Worm (Caenorhabditis elegans) whole organism, L4 larva: Measurements from ENCODE around the gene Y53F4B.9.

Experiments
- F26F4.8 ChIP-seq: fragments of 200-800 bp; sonication (Bioruptor generic); conservative IDR thresholded peaks from 2 replicates; pipeline ENCODE4 v1.3.6; 2022; ENCODE audit warnings: missing genetic modification characterization, missing compliant biosample characterization
- F49E8.2 ChIP-seq: sonication (generic microtip); optimal IDR thresholded peaks from 2 replicates; lab custom pipeline; 2016; ENCODE audit warnings: missing compliant biosample characterization, mild to moderate bottlenecking, missing genetic modification characterization, borderline replicate concordance
- T26A8.4 ChIP-seq: fragments of 200-800 bp; sonication (Bioruptor generic); IDR thresholded peaks from 2 replicates; pipeline ENCODE4 v1.3.6; 2022; ENCODE audit warnings: missing genetic modification characterization, missing compliant biosample characterization
- Y105C5A.15 ChIP-seq: fragments of 200-800 bp; sonication (Bioruptor generic); IDR thresholded peaks from 2 replicates; pipeline ENCODE4 v1.3.6; 2022; ENCODE audit warnings: missing genetic modification characterization, missing compliant biosample characterization
- Y48G9A.11 ChIP-seq: fragments of 200-800 bp; sonication (Bioruptor generic); IDR thresholded peaks from 2 replicates; pipeline ENCODE4 v1.3.6; 2022; ENCODE audit warnings: missing genetic modification reagents, missing genetic modification characterization, missing compliant biosample characterization
- Y5F2A.4 ChIP-seq: fragments of 200-800 bp; sonication (Bioruptor generic); optimal IDR thresholded peaks from 2 replicates; lab custom pipeline; 2018; ENCODE audit warnings: mild to moderate bottlenecking, missing genetic modification characterization, missing compliant biosample characterization
- aha-1 ChIP-seq: fragments of 150-350 bp; peaks from one replicate; lab custom pipeline; 2014; ENCODE audit warnings: missing biosample characterization, missing genetic modification characterization
- ama-1 ChIP-seq: fragments of 150-350 bp; optimal IDR thresholded peaks from 2 replicates; lab custom pipeline; 2014; ENCODE audit warnings: inconsistent platforms, mixed read lengths
- arid-1 ChIP-seq: fragments of 200-800 bp; sonication (Bioruptor generic); conservative IDR thresholded peaks from 2 replicates; pipeline ENCODE4 v1.3.6; 2022; ENCODE audit warnings: missing genetic modification reagents, missing genetic modification characterization, missing compliant biosample characterization
- ceh-20 ChIP-seq: fragments of 200-800 bp; sonication (Bioruptor generic); IDR thresholded peaks from 2 replicates; pipeline ENCODE4 v1.3.6; 2022; ENCODE audit warnings: missing genetic modification reagents, missing genetic modification characterization, missing compliant biosample characterization
- ceh-44 ChIP-seq: fragments of 200-800 bp; sonication (Bioruptor generic); IDR thresholded peaks from 2 replicates; pipeline ENCODE4 v1.3.6; 2022; ENCODE audit warnings: missing genetic modification reagents, missing genetic modification characterization, missing compliant biosample characterization
- ceh-82 ChIP-seq: sonication (generic microtip); optimal IDR thresholded peaks from 2 replicates; lab custom pipeline; 2017; ENCODE audit warnings: missing biosample characterization, missing genetic modification characterization
- ces-1 ChIP-seq: fragments of 150-350 bp; sonication (generic microtip); optimal IDR thresholded peaks from 4 replicates; lab custom pipeline; 2014; ENCODE audit warnings: missing biosample characterization, missing genetic modification reagents, missing genetic modification characterization
- daf-12 ChIP-seq: fragments of 150-350 bp; optimal IDR thresholded peaks from 2 replicates; lab custom pipeline; 2014; ENCODE audit warnings: missing biosample characterization, missing genetic modification reagents, missing genetic modification characterization
- daf-19 ChIP-seq: fragments of 200-800 bp; sonication (Bioruptor generic); conservative IDR thresholded peaks from 2 replicates; pipeline ENCODE4 v1.3.6; 2022; ENCODE audit warnings: missing genetic modification characterization, missing compliant biosample characterization
- dmd-6 ChIP-seq: fragments of 200-800 bp; sonication (Bioruptor generic); IDR thresholded peaks from 2 replicates; pipeline ENCODE4 v1.3.6; 2022; ENCODE audit warnings: missing genetic modification reagents, missing genetic modification characterization, missing compliant biosample characterization
- dmd-9 ChIP-seq: fragments of 200-800 bp; sonication (Bioruptor generic); IDR thresholded peaks from 2 replicates; pipeline ENCODE4 v1.3.6; 2022; ENCODE audit warnings: missing genetic modification reagents, missing genetic modification characterization, missing compliant biosample characterization
- dpl-1 ChIP-seq: fragments of 150-350 bp; optimal IDR thresholded peaks from 2 replicates; lab custom pipeline; 2014; ENCODE audit warnings: missing biosample characterization, missing genetic modification reagents, missing genetic modification characterization
- duxl-1 ChIP-seq: sonication (generic microtip); optimal IDR thresholded peaks from 2 replicates; lab custom pipeline; 2016; ENCODE audit warnings: mild to moderate bottlenecking, missing genetic modification characterization, moderate library complexity, missing compliant biosample characterization; ENCODE audit not compliant: poor library complexity
- egl-27 ChIP-seq: sonication (generic microtip); optimal IDR thresholded peaks from 3 replicates; lab custom pipeline; 2017; ENCODE audit warnings: missing biosample characterization, missing genetic modification reagents, missing genetic modification characterization
- fkh-10 ChIP-seq: fragments of 150-350 bp; optimal IDR thresholded peaks from 2 replicates; lab custom pipeline; 2014; ENCODE audit warnings: missing biosample characterization, missing genetic modification reagents, missing genetic modification characterization
- hif-1 ChIP-seq, 2 experiments: sonication (generic microtip); optimal IDR thresholded peaks; 2 replicates each; lab custom pipeline; 2016 to 2017; ENCODE audit warnings: missing compliant biosample characterization in 2 of 2, missing genetic modification characterization in 2 of 2, missing genetic modification reagents in 2 of 2, missing genotype in 2 of 2, mild to moderate bottlenecking in 1 of 2
- hlh-30 ChIP-seq: sonication (generic microtip); optimal IDR thresholded peaks from 2 replicates; lab custom pipeline; 2017; ENCODE audit warnings: antibody characterized with exemption, mild to moderate bottlenecking, missing genetic modification characterization, missing compliant biosample characterization; ENCODE audit not compliant: insufficient read depth
- lin-13 ChIP-seq: fragments of 150-350 bp; optimal IDR thresholded peaks from 2 replicates; lab custom pipeline; 2014; ENCODE audit warnings: missing biosample characterization, missing genetic modification reagents, missing genetic modification characterization
- lin-15B ChIP-seq: fragments of 150-350 bp; sonication (generic microtip); optimal IDR thresholded peaks from 3 replicates; lab custom pipeline; 2014; ENCODE audit warnings: missing biosample characterization, missing genetic modification characterization
- lin-29 ChIP-seq: fragments of 200-800 bp; sonication (Bioruptor generic); IDR thresholded peaks from 2 replicates; pipeline ENCODE4 v1.3.6; 2022; ENCODE audit warnings: missing genetic modification reagents, missing genetic modification characterization, missing compliant biosample characterization
- lin-38 ChIP-seq: fragments of 200-800 bp; sonication (Bioruptor generic); IDR thresholded peaks from 2 replicates; pipeline ENCODE4 v1.3.6; 2022; ENCODE audit warnings: missing genetic modification reagents, missing genetic modification characterization, missing compliant biosample characterization
- lsy-2 ChIP-seq, 2 experiments: fragments of 150-350 bp in 1 of 2; sonication (generic microtip) in 1 of 2; optimal IDR thresholded peaks; 2 replicates each; lab custom pipeline; 2014 to 2017; ENCODE audit warnings: missing biosample characterization in 2 of 2, missing genetic modification characterization in 2 of 2
- madf-9 ChIP-seq: fragments of 200-800 bp; sonication (Bioruptor generic); conservative IDR thresholded peaks from 2 replicates; pipeline ENCODE4 v1.3.6; 2022; ENCODE audit warnings: missing genetic modification reagents, missing genetic modification characterization, missing compliant biosample characterization
- mes-2 ChIP-seq: sonication (generic microtip); optimal IDR thresholded peaks from 2 replicates; lab custom pipeline; 2016; ENCODE audit warnings: missing genotype, mild to moderate bottlenecking, missing genetic modification characterization, missing compliant biosample characterization; ENCODE audit not compliant: poor library complexity, severe bottlenecking
- mxl-3 ChIP-seq: fragments of 200-800 bp; sonication (Bioruptor generic); optimal IDR thresholded peaks from 2 replicates; lab custom pipeline; 2018; ENCODE audit warnings: mild to moderate bottlenecking, missing genetic modification characterization, missing compliant biosample characterization
- nhr-11 ChIP-seq: fragments of 150-350 bp; optimal IDR thresholded peaks from 2 replicates; lab custom pipeline; 2014; ENCODE audit warnings: missing biosample characterization, missing genetic modification characterization
- nhr-237 ChIP-seq: sonication (generic microtip); optimal IDR thresholded peaks from 2 replicates; lab custom pipeline; 2017; ENCODE audit warnings: missing biosample characterization, missing genetic modification characterization
- nhr-25 ChIP-seq: sonication (generic microtip); optimal IDR thresholded peaks from 2 replicates; lab custom pipeline; 2017; ENCODE audit warnings: missing genetic modification characterization, mild to moderate bottlenecking, missing compliant biosample characterization, antibody characterized with exemption, moderate library complexity, borderline replicate concordance; ENCODE audit not compliant: insufficient read depth
- nhr-28 ChIP-seq: fragments of 150-350 bp; optimal IDR thresholded peaks from 2 replicates; lab custom pipeline; 2014; ENCODE audit warnings: missing biosample characterization, missing genetic modification characterization
- nhr-42 ChIP-seq: fragments of 200-800 bp; sonication (Bioruptor generic); IDR thresholded peaks from 2 replicates; pipeline ENCODE4 v1.3.6; 2022; ENCODE audit warnings: missing genetic modification characterization, missing compliant biosample characterization
- nhr-6 ChIP-seq: fragments of 150-350 bp; optimal IDR thresholded peaks from 2 replicates; lab custom pipeline; 2014; ENCODE audit warnings: missing biosample characterization, missing genetic modification characterization
- nhr-76 ChIP-seq: fragments of 150-350 bp; optimal IDR thresholded peaks from 2 replicates; lab custom pipeline; 2014; ENCODE audit warnings: missing biosample characterization, missing genetic modification characterization
- pha-4 ChIP-seq, 2 experiments: fragments of 150-350 bp in 1 of 2; fragments of 200-800 bp in 1 of 2; sonication (Bioruptor generic) in 1 of 2; IDR thresholded peaks in 1 of 2; optimal IDR thresholded peaks in 1 of 2; 2 replicates each; pipeline versions ENCODE4 v1.3.6 to Lab custom; 2014 to 2022; ENCODE audit warnings: missing genetic modification characterization in 2 of 2, missing genetic modification reagents in 2 of 2, missing biosample characterization in 1 of 2, missing compliant biosample characterization in 1 of 2
- set-16 ChIP-seq: fragments of 200-800 bp; sonication (Bioruptor generic); IDR thresholded peaks from 2 replicates; pipeline ENCODE4 v1.3.6; 2022; ENCODE audit warnings: missing genetic modification reagents, missing genetic modification characterization, missing compliant biosample characterization
- snpc-4 ChIP-seq: fragments of 150-350 bp; optimal IDR thresholded peaks from 2 replicates; lab custom pipeline; 2014; ENCODE audit warnings: missing biosample characterization, missing genetic modification characterization
- spr-3 ChIP-seq: fragments of 200-800 bp; sonication (Bioruptor generic); optimal IDR thresholded peaks from 2 replicates; lab custom pipeline; 2018; ENCODE audit warnings: mild to moderate bottlenecking, missing genetic modification characterization, missing compliant biosample characterization
- tag-97 ChIP-seq: fragments of 200-800 bp; sonication (Bioruptor generic); IDR thresholded peaks from 2 replicates; pipeline ENCODE4 v1.3.6; 2022; ENCODE audit warnings: missing genetic modification characterization, missing compliant biosample characterization
- unc-130 ChIP-seq: sonication (generic microtip); optimal IDR thresholded peaks from 2 replicates; lab custom pipeline; 2016; ENCODE audit warnings: missing genetic modification reagents, missing genetic modification characterization, missing compliant biosample characterization
- unc-62 ChIP-seq, 3 experiments: fragments of 150-350 bp in 1 of 3; sonication (generic microtip); optimal IDR thresholded peaks in 2 of 3; peaks in 1 of 3; 1 replicate in 1 of 3; 2 replicates in 2 of 3; lab custom pipeline; 2014 to 2017; ENCODE audit warnings: missing biosample characterization in 3 of 3, missing genetic modification characterization in 3 of 3, missing genetic modification reagents in 3 of 3, missing genotype in 1 of 3
- vab-7 ChIP-seq: fragments of 200-800 bp; sonication (Bioruptor generic); IDR thresholded peaks from 2 replicates; pipeline ENCODE4 v1.3.6; 2022; ENCODE audit warnings: missing genetic modification reagents, missing genetic modification characterization, missing compliant biosample characterization
- zip-11 ChIP-seq: fragments of 200-800 bp; sonication (Bioruptor generic); IDR thresholded peaks from 2 replicates; pipeline ENCODE4 v1.3.6; 2022; ENCODE audit warnings: missing genetic modification characterization, missing compliant biosample characterization

The Y53F4B.9 gene

ce11 chrII:15010366-15011235 lies at the start of gene Y53F4B.9, which contains the start of gene Y53F4B.11:
Gene Y53F4B.9, minus strand, starts transcription at chrII:15010416.
Gene Y53F4B.11, plus strand, starts transcription at chrII:15010748.
- TF ChIP-seq nhr-76 (tag; lab: Kevin White, UChicago) (no peak), nhr-28 (tag; lab: Kevin White, UChicago) (peak; percentile 57), madf-9 (GFP tag; lab: Robert Waterston, UW) (peak; percentile 69), dpl-1 (GFP tag; lab: Kevin White, UChicago) (peak; percentile 99), tag-97 (GFP tag; lab: Robert Waterston, UW) (no peak), mxl-3 (GFP tag; lab: Kevin White, UChicago) (no peak), Y5F2A.4 (no peak), nhr-6 (tag; lab: Kevin White, UChicago) (peak; percentile 29), snpc-4 (tag; lab: Kevin White, UChicago) (peak; percentile 42), ceh-20 (GFP tag; lab: Robert Waterston, UW) (peak; percentile 27; the same call in 1 of the 2 replicates), F49E8.2 (peak; percentile 53), unc-130 (GFP tag; lab: Kevin White, UChicago) (peak; percentile 73), lsy-2 (tag; optimal IDR thresholded peaks at IDR 0.05; lab: Kevin White, UChicago) (peak; percentile 36 to 86), F26F4.8 (GFP tag; lab: Robert Waterston, UW) (no peak), lin-38 (GFP tag; lab: Robert Waterston, UW) (peak; percentile 99), duxl-1 (no peak), lin-15B (tag; lab: Kevin White, UChicago) (peak; percentile 45), ceh-44 (no peak), egl-27 (tag; lab: Kevin White, UChicago) (no peak), nhr-237 (tag; lab: Kevin White, UChicago) (no peak), ces-1 (GFP tag; lab: Kevin White, UChicago) (no peak), arid-1 (GFP tag; lab: Robert Waterston, UW) (peak; percentile 48; the same call in 1 of the 2 replicates), vab-7 (0 out of 2 replicates have a peak, but pooled peaks have one; percentile 29), ama-1 (peak; percentile 55), dmd-9 (GFP tag; lab: Robert Waterston, UW) (0 out of 2 replicates have a peak, but pooled peaks have one; percentile 52), daf-19 (GFP tag; lab: Robert Waterston, UW) (no peak), dmd-6 (peak; percentile 37; the same call in 1 of the 2 replicates), aha-1 (tag; lab: Kevin White, UChicago) (peak; percentile 12), nhr-42 (GFP tag; lab: Robert Waterston, UW) (peak; percentile 78), spr-3 (no peak), mes-2 (tag; lab: Kevin White, UChicago) (peak; percentile 87), zip-11 (no peak), fkh-10 (GFP tag; lab: Kevin White, UChicago) (peak; percentile 37), lin-13 (GFP tag; lab: Kevin White, UChicago) (peak; percentile 61), hif-1 (tag; optimal IDR thresholded peaks at IDR 0.05; lab: Kevin White, UChicago) (peak in 1 of 2 experiments; percentile 70), Y48G9A.11 (peak; percentile 85), hlh-30 (tag; lab: Kevin White, UChicago) (peak; percentile 77), Y105C5A.15 (no peak), ceh-82 (tag; lab: Kevin White, UChicago) (no peak), nhr-11 (peak; percentile 53), lin-29 (GFP tag; lab: Robert Waterston, UW) (no peak), daf-12 (no peak), pha-4 (GFP tag; IDR thresholded peaks at IDR 0.05; lab: Robert Waterston, UW) (no peak), pha-4 (tag; optimal IDR thresholded peaks at IDR 0.05; lab: Kevin White, UChicago) (peak; percentile 6), set-16 (GFP tag; lab: Robert Waterston, UW) (peak; percentile 80), nhr-25 (no peak), unc-62 (GFP tag; optimal IDR thresholded peaks at IDR 0.05 in 1 of 2; lab: Kevin White, UChicago) (no peak), unc-62 (tag; optimal IDR thresholded peaks at IDR 0.05; lab: Kevin White, UChicago) (no peak), T26A8.4 (0 out of 2 replicates have a peak, but pooled peaks have one; percentile 10)
